Fruit fly (Drosophila melanogaster) whole organism, wandering third instar larva: ENCODE data around the gene Xpac.

Experiments used
- Abd-B ChIP-seq: fragments of >200 bp; optimal IDR thresholded peaks from 2 replicates; lab custom pipeline; 2017; ENCODE audit warnings: missing biosample characterization, missing genetic modification characterization
- CG32264 ChIP-seq: fragments of 200-800 bp; sonication (Bioruptor generic); optimal IDR thresholded peaks from 2 replicates; lab custom pipeline; 2016; ENCODE audit warnings: missing biosample characterization, missing genetic modification characterization
- Dfd ChIP-seq: fragments of >200 bp; optimal IDR thresholded peaks from 2 replicates; lab custom pipeline; 2017; ENCODE audit warnings: missing biosample characterization, missing genetic modification characterization
- Dif ChIP-seq: fragments of 200-275, 200-300 bp; sonication (Bioruptor generic); optimal IDR thresholded peaks from 2 replicates; lab custom pipeline; 2018; ENCODE audit warnings: missing biosample characterization, missing genetic modification characterization; ENCODE audit not compliant: partially characterized antibody
- Hr83 ChIP-seq: fragments of 200-300 bp; sonication (Bioruptor generic); optimal IDR thresholded peaks from 2 replicates; lab custom pipeline; 2016; ENCODE audit warnings: missing biosample characterization, mild to moderate bottlenecking, missing genetic modification characterization, moderate library complexity; ENCODE audit not compliant: poor library complexity, severe bottlenecking
- Myc ChIP-seq: fragments of >200 bp; optimal IDR thresholded peaks from 2 replicates; lab custom pipeline; 2017
- OdsH ChIP-seq: fragments of 200-800 bp; sonication (Bioruptor generic); optimal IDR thresholded peaks from 2 replicates; lab custom pipeline; 2016; ENCODE audit warnings: missing biosample characterization, mild to moderate bottlenecking, missing genetic modification characterization
- Sp1 ChIP-seq: fragments of 200-800 bp; sonication (Bioruptor generic); optimal IDR thresholded peaks from 3 replicates; lab custom pipeline; 2019; ENCODE audit warnings: missing biosample characterization, mild to moderate bottlenecking, missing genetic modification characterization, moderate library complexity
- foxo ChIP-seq, 2 experiments: fragments of 200-800 bp; sonication (Bioruptor generic); optimal IDR thresholded peaks; 2 replicates in 1 of 2; 3 replicates in 1 of 2; lab custom pipeline; 2016 to 2017; ENCODE audit warnings: missing biosample characterization in 2 of 2, missing genetic modification characterization in 2 of 2
- h ChIP-seq: fragments of 200-800 bp; sonication (Bioruptor generic); optimal IDR thresholded peaks from 3 replicates; lab custom pipeline; 2016; ENCODE audit warnings: missing biosample characterization, mild to moderate bottlenecking, missing genetic modification characterization
- lola ChIP-seq: fragments of >200 bp; optimal IDR thresholded peaks from 2 replicates; lab custom pipeline; 2017; ENCODE audit warnings: missing biosample characterization, missing genetic modification characterization
- sv ChIP-seq: fragments of 200-800 bp; sonication (Bioruptor generic); optimal IDR thresholded peaks from 3 replicates; lab custom pipeline; 2016; ENCODE audit warnings: missing biosample characterization, missing genetic modification characterization
- usp ChIP-seq: fragments of >200 bp; optimal IDR thresholded peaks from 2 replicates; lab custom pipeline; 2017; ENCODE audit warnings: missing biosample characterization, missing genetic modification characterization

DNA sequence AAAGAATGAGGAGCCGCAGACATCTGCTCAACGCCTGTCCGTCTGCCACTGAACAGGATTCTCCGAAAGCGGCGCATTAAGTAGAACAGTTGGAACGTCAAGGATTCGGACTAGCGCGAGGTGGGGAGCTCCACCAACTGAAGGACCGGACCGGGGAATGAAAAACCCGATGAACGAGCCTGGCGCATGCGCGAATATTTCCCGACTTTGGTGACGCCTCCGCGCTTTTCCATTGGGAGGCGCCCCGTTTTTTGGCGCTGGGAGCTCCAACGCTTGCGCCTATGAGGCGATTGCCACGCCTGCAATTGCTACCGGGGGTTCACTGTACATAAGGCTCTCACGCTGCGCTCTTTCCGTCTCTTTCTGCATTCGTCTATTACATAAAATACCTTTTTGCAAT lies 42.5 kb downstream of the Xpac start:
- TF ChIP-seq usp (GFP tag; lab: Kevin White, UChicago) (no peak), Myc (lab: Kevin White, UChicago) (no peak), Sp1 (GFP tag; lab: Kevin White, UChicago) (no peak), lola (GFP tag; lab: Kevin White, UChicago) (no peak), Dif (no peak), CG32264 (GFP tag; lab: Kevin White, UChicago) (no peak), Abd-B (no peak), h (GFP tag; lab: Kevin White, UChicago) (no peak), Hr83 (GFP tag; lab: Kevin White, UChicago) (no peak), OdsH (no peak), sv (GFP tag; lab: Kevin White, UChicago) (no peak), foxo (GFP tag; optimal IDR thresholded peaks at IDR 0.05; lab: Kevin White, UChicago) (no peak), Dfd (no peak)
